Fruit fly (Drosophila melanogaster): ENCODE results near the gene CG5254.

The CG5254 gene

DNA sequence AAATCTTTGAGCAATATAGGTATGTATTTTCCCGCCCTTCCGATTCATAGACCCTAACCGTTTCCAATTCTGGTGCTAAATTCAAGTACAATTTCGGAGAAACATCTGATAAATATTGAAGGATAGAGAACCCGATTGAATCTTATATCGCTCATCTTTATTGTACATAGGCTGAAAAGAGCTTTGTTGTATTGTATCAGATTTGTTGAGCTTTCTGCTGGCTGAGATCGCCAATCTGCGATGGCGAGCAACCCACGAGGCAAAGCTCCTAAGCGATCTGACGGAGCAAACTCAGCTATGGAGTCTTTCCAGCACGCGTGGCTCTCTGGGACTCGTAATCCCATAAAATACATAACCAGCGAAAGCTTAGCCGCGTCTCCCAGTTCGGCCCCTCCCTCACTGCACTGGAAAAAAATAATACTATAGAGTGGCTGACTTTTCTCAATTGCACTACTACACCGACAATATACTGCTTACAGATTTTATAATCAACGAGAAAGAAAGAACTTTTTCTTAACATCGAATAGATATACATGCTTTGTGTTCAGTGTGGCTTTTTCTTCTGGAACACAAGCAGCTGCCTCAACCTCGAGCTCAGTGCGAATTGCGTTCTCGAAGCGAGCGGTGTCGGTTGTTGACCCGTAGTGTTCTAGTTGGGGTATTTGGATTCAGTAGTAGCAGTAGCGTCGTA is 5.6 kb downstream of the CG5254 start:
- no peak for TF ChIP-seq ttk (optimal IDR thresholded peaks at IDR 0.05)
- no peak for TF ChIP-seq insv (optimal IDR thresholded peaks at IDR 0.05)
- TF ChIP-seq Myc (optimal IDR thresholded peaks at IDR 0.05) = no peak
- no peak for TF ChIP-seq psq (optimal IDR thresholded peaks at IDR 0.05)

DNA sequence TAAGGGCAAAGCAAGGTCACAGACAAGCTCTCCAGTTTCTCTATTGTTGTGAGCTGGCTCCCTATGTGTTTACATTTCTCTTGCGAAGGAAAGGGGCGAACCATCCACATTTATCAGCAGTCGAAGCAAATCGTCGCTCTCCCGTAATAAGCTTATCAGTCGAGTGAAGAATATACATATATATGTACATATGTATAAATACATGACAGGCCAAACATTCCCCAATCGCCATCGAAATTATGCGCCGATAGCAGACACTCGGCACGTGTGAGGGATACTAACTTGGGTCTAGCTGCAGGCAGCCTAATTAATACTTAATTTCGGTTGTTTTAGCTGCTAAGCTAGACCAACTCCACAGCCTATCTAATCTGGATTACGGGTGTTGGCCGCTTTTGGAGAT is 6.7 kb downstream of the CG5254 start:
- TF ChIP-seq h (optimal IDR thresholded peaks at IDR 0.05) = no peak
- TF ChIP-seq insv (optimal IDR thresholded peaks at IDR 0.05) = no peak
- TF ChIP-seq psq (optimal IDR thresholded peaks at IDR 0.05) = no peak
- TF ChIP-seq Sin3A (optimal IDR thresholded peaks at IDR 0.05) = no peak
- TF ChIP-seq Myc (optimal IDR thresholded peaks at IDR 0.05) = no peak
- no peak for TF ChIP-seq ttk (optimal IDR thresholded peaks at IDR 0.05)

DNA sequence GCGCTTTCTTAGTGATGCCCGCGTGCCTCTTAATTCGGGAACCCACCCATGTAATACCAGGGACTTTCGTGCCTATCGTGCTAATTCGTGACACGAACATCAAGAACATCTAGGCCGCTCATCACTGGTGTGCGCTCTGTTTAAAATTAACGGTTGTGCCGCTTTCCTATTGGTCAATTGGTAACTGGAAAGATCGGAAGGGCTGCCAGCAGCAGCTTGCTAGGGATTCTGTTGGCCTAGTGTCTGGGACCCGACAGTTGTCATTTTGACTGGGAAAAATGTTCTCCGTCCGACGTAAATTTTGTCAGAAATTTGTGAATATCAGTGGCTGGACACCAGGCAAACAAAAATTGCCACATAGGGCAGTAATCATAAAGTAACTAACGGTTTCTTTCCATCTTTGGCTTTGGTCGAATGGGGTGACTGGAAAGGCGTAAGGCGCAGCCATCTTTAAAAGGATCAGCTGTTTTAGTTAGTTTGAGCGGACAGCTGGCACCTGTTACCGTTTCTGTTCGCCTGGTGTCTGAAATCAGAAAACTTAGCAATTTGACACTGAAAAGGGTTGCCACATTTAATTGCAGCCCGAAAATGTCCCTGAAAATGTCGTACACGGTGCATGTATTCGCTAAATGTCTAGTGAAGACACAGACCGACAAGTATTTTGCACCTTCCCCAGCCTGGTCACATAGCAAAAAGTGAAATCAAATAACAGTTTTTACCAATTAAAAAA is 8.9 kb downstream of the CG5254 start, which contains the start of gene CG5273:
Gene CG5273 (plus strand): TSS at position 703 of the 730 bp plus-strand sequence.
- TF ChIP-seq Myc (optimal IDR thresholded peaks at IDR 0.05) (no peak), insv (optimal IDR thresholded peaks at IDR 0.05) (no peak), ttk (optimal IDR thresholded peaks at IDR 0.05) (no peak), h (optimal IDR thresholded peaks at IDR 0.05) (no peak)

DNA sequence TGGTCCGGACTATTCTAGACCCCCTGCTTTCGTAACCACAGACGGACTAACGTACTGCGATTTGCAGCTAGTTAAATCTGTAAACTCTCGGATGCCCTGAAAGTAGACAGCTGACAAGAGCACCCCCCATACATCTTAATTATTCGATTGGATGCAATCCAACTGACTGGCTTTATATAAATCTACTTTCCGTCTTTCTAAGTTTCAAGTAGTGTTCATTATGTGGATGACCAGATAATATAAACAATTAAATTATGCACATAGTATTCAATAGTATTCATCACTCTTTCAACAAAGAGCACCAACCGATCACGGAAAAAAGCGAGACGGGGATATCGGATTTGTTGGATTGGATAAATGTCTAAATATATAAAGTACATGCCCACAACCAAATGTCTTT is 11.9 kb downstream of the CG5254 start:
- TF ChIP-seq Sin3A (optimal IDR thresholded peaks at IDR 0.05) = no peak
- TF ChIP-seq ttk (optimal IDR thresholded peaks at IDR 0.05) = no peak
- no peak for TF ChIP-seq Myc (optimal IDR thresholded peaks at IDR 0.05)
- no peak for TF ChIP-seq h (optimal IDR thresholded peaks at IDR 0.05)
- no peak for TF ChIP-seq psq (optimal IDR thresholded peaks at IDR 0.05)
- TF ChIP-seq insv (optimal IDR thresholded peaks at IDR 0.05) = no peak

DNA sequence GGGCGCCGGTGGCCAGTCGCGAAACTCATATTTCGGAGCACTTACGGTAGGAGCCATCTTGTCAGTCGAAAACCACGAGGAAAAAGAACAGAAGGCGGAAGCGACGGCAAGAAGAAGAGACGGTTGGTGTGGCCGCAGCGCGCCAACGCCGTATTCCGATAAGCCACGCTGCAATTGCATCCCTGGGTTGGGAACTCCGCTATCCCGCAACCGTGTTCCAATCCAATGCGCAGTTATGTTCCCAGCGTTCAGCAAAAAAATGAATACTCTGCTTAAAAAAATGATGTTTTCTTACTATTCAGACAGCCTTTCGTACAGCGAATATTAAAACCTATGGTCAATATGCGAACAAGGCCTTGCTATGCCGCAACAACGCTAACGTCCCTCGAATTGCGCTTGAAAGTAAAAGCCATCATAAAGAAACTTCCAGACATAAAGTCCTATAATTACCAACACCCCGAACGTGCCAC is 14.9 kb downstream of the CG5254 start, which contains the start of gene RpL22:
Gene RpL22 (minus strand): TSS at position 92 of the 470 bp plus-strand sequence.
- no peak for TF ChIP-seq psq (optimal IDR thresholded peaks at IDR 0.05)
- TF ChIP-seq h (optimal IDR thresholded peaks at IDR 0.05) = no peak
- TF ChIP-seq ttk (optimal IDR thresholded peaks at IDR 0.05) = no peak
- TF ChIP-seq Myc (optimal IDR thresholded peaks at IDR 0.05) = no peak
- no peak for TF ChIP-seq insv (optimal IDR thresholded peaks at IDR 0.05)
- no peak for TF ChIP-seq Sin3A (optimal IDR thresholded peaks at IDR 0.05)

DNA sequence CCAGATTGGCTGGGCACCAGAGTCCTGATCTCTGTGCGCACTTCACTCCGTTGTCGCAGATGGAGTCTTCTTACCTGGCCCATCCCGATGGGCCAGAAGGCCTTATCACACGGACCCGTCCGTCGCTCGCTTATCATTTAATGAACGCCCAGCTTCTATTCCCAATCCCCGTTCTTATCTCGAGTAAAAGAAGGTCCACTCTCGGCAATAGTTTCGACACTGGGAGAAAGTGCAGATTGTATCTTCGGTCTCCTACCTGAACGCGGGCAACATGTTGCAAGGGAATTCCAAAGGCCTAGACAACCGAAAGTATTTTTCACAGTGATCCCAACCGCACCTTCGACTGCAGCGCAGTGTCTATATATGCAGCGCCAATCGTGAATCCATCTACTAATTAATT is 15.9 kb downstream of the CG5254 start:
- TF ChIP-seq h (optimal IDR thresholded peaks at IDR 0.05) = no peak

DNA sequence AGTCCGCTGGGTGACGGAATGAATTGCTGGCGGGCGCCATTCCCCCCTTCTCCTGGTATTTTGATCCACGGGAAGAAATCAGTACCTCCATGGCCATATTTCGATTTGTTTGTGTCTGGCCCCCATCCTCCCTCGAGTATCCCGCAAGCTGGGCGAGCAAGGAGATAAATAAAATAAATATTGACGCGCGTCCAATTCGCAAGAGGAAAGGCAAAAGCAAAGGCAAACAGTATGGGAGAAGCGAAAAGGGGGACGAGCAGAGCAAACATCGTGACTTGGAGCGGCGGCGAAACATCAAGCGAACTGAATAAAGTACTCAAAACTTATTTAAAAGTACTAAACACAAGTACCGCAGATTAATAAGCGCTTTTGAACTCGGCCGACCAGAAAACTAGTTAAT is 17.8 kb downstream of the CG5254 start:
- TF ChIP-seq psq (optimal IDR thresholded peaks at IDR 0.05) = no peak
- TF ChIP-seq Sin3A (optimal IDR thresholded peaks at IDR 0.05) = no peak
- TF ChIP-seq ttk (optimal IDR thresholded peaks at IDR 0.05) = no peak
- no peak for TF ChIP-seq Myc (optimal IDR thresholded peaks at IDR 0.05)
- TF ChIP-seq insv (optimal IDR thresholded peaks at IDR 0.05) = no peak
- TF ChIP-seq h (optimal IDR thresholded peaks at IDR 0.05) = no peak

DNA sequence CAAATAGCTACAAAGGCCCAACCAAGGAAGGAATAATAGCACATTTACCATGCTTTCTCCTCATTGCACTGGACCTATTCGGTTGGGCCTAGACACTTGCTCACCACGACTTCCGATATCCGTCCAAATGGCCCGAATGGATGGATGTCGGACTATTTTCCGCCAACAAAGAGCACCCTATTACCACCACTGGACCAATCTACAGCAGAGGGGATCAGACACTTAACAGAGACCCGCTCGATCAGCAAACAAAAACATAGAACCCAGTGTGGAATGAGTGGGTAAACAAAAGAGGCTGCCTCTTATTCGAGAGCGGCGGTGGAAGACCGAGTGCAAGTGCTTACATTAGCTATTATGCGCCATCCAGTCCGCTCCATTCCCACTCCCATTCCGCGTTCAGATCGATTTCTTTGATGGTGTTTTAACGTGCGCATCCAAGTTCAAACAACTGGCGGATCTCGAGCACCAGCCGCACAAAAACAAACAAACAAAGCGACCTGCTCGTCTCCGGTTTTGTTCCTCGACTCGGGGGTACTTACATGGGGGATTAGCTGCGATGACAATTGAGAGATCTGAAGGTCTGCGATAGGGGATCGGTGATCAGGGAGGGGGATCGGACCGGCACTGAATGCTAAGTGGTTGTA is 18.5 kb downstream of the CG5254 start:
- TF ChIP-seq h (optimal IDR thresholded peaks at IDR 0.05) (no peak), psq (optimal IDR thresholded peaks at IDR 0.05) (no peak), insv (optimal IDR thresholded peaks at IDR 0.05) (no peak), Myc (optimal IDR thresholded peaks at IDR 0.05) (no peak), ttk (optimal IDR thresholded peaks at IDR 0.05) (no peak), Sin3A (optimal IDR thresholded peaks at IDR 0.05) (no peak)

DNA sequence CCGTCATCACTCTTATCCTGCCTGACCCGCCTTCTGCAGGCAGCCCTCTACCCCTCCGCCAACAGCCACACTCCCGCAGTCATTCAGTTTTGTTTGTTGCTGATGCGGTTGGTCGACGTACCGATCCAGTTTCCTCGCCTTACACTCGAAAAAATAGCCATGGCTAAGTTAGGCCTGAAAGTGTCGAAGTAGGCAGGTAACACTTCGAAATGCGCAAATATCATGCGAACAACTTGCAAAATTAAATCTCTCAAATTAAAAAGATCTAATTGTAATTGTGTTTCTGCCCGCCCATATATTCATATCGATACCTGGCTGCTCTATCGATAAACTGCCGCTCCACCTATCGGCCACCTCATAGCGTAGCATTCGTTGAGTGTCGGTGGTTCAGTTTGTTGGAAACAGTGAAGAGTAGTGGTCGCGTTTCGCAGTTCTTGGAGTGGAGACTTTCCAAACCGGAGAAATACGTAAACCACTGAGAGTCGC is 19.5 kb downstream of the CG5254 start, which contains the start of gene fz3:
Gene fz3 (plus strand): TSS at position 307 of the 486 bp plus-strand sequence.
- TF ChIP-seq Myc (optimal IDR thresholded peaks at IDR 0.05) (no peak), insv (optimal IDR thresholded peaks at IDR 0.05) (no peak), psq (optimal IDR thresholded peaks at IDR 0.05) (no peak), h (optimal IDR thresholded peaks at IDR 0.05) (no peak), ttk (optimal IDR thresholded peaks at IDR 0.05) (no peak), Sin3A (optimal IDR thresholded peaks at IDR 0.05) (no peak)

DNA sequence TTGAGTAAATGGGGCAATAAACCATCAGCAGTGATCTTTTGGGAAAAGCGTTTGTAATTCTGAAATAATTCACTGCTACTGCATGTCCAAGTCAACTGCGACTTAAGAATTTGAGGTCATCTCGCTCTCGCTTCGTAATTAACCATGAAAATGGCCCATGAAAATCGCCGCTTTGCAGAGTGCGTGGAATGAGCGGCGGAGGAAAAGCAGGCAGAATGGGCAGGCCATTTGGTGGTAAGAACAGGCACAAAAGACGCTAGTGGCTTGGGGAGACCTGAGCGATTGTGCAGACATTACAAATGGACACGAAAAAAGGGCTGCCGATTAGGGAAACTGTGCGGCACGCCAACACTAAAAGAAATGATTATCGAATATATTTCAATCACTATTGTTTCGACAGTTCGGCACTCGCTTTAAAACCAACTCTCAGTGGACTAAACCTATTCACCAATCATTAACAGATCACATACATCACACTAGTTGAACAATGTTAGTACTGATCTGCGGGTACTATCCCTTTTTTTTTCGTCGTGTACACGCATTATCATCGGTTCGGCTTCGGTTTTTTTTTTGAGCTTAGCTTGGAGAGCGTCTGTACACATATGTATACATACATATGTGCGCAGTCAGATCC is 21.4 kb downstream of the CG5254 start:
- TF ChIP-seq ttk (optimal IDR thresholded peaks at IDR 0.05) (no peak), Sin3A (optimal IDR thresholded peaks at IDR 0.05) (no peak), Myc (optimal IDR thresholded peaks at IDR 0.05) (no peak), psq (optimal IDR thresholded peaks at IDR 0.05) (no peak), h (optimal IDR thresholded peaks at IDR 0.05) (no peak), insv (optimal IDR thresholded peaks at IDR 0.05) (no peak)

DNA sequence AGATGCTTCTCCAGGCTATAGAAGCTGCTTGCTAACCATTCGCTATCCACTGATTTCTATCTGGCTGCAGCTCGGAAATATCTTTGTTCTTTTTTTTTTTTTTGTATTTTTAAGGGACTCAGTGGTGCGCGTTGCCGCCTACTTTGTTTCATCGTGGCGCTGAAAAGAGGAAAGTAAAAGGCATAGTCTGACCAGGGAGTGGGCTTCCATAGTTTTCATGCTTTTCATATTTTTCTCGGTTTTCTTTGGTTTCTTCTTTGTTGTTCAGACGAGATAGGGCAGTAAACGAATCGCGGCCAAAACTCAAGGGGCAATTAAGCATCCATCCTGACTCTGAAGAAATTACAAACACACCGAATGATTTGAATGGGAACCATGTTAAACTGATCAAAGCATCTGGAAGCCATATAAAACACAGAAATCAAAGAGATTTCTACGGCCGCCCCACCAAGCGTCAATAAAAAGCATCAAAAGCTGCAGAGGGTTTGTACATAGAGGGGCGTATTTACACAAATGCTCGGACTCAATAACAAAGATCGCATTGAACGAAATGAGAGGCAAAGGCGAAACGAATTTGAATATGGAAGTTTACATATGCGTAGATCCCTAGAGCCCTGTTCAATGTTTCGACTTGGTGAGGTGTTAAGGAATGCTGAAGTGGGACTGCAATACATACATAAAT is 22.3 kb downstream of the CG5254 start:
- TF ChIP-seq Sin3A (optimal IDR thresholded peaks at IDR 0.05) = no peak
- no peak for TF ChIP-seq psq (optimal IDR thresholded peaks at IDR 0.05)
